Fruit fly (Drosophila melanogaster) whole organism, embryonic: ENCODE data around the gene CG3726.
A peak's percentile ranks its signal among the peaks of the same experiment; 100 is the strongest.

Experiments
- Ada2b ChIP-seq: fragments of 200-800 bp; sonication (Bioruptor generic); IDR thresholded peaks from 2 replicates; pipeline ENCODE4 v1.3.6; 2022; ENCODE audit warnings: missing biosample characterization, missing genetic modification characterization
- Antp ChIP-seq: fragments of 200-800 bp; sonication (Bioruptor generic); optimal IDR thresholded peaks from 3 replicates; lab custom pipeline; 2016; ENCODE audit warnings: missing biosample characterization, missing genetic modification characterization
- CG10543 ChIP-seq: fragments of 200-800 bp; sonication (Bioruptor generic); optimal IDR thresholded peaks from 3 replicates; lab custom pipeline; 2017; ENCODE audit warnings: missing biosample characterization, mild to moderate bottlenecking, missing genetic modification characterization, moderate library complexity
- CG10959 ChIP-seq: fragments of 200-800 bp; sonication (Bioruptor generic); IDR thresholded peaks from 2 replicates; pipeline ENCODE4 v1.3.6; 2022; ENCODE audit warnings: missing biosample characterization, missing genetic modification characterization
- CG11398 ChIP-seq: fragments of 200-800 bp; sonication (Bioruptor generic); optimal IDR thresholded peaks from 2 replicates; lab custom pipeline; 2016; ENCODE audit warnings: missing biosample characterization, missing genetic modification characterization
- CG11695 ChIP-seq: fragments of 200-800 bp; sonication (Bioruptor generic); IDR thresholded peaks from 3 replicates; pipeline ENCODE4 v1.3.6; 2022; ENCODE audit warnings: missing biosample characterization, missing genetic modification characterization
- CG12155 ChIP-seq: fragments of 200-800 bp; sonication (Bioruptor generic); optimal IDR thresholded peaks from 3 replicates; lab custom pipeline; 2016; ENCODE audit warnings: missing biosample characterization, missing genetic modification characterization
- CG12219 ChIP-seq: fragments of 200-800 bp; sonication (Bioruptor generic); optimal IDR thresholded peaks from 3 replicates; lab custom pipeline; 2018; ENCODE audit warnings: missing biosample characterization, mild to moderate bottlenecking, missing genetic modification characterization
- CG13624 ChIP-seq: fragments of 200-800 bp; sonication (Bioruptor generic); optimal IDR thresholded peaks from 2 replicates; lab custom pipeline; 2016; ENCODE audit warnings: missing biosample characterization, missing genetic modification characterization
- CG15011 ChIP-seq: fragments of 200-800 bp; sonication (Bioruptor generic); optimal IDR thresholded peaks from 3 replicates; lab custom pipeline; 2018; ENCODE audit warnings: missing biosample characterization, mild to moderate bottlenecking, missing genetic modification characterization
- CG1529 ChIP-seq: fragments of 200-800 bp; sonication (Bioruptor generic); optimal IDR thresholded peaks from 3 replicates; lab custom pipeline; 2018; ENCODE audit warnings: missing biosample characterization, missing genetic modification characterization
- CG3065 ChIP-seq: fragments of 200-800 bp; sonication (Bioruptor generic); optimal IDR thresholded peaks from 2 replicates; lab custom pipeline; 2016; ENCODE audit warnings: missing biosample characterization, missing genetic modification characterization
- CG6689 ChIP-seq: fragments of 200-800 bp; sonication (Bioruptor generic); IDR thresholded peaks from 2 replicates; pipeline ENCODE4 v1.3.6; 2022; ENCODE audit warnings: missing biosample characterization, missing genetic modification characterization
- CG8089 ChIP-seq: fragments of 200-800 bp; sonication (Bioruptor generic); optimal IDR thresholded peaks from 3 replicates; lab custom pipeline; 2016; ENCODE audit warnings: missing biosample characterization, missing genetic modification characterization
- CG8765 ChIP-seq: fragments of 200-800 bp; sonication (Bioruptor generic); IDR thresholded peaks from 2 replicates; pipeline ENCODE4 v1.3.6; 2022; ENCODE audit warnings: missing biosample characterization, missing genetic modification characterization
- CHES-1-like ChIP-seq: fragments of 200-800 bp; sonication (Bioruptor generic); optimal IDR thresholded peaks from 2 replicates; lab custom pipeline; 2016; ENCODE audit warnings: missing biosample characterization, missing genetic modification characterization
- Ets97D ChIP-seq: fragments of 200-800 bp; sonication (Bioruptor generic); optimal IDR thresholded peaks from 3 replicates; lab custom pipeline; 2016; ENCODE audit warnings: missing biosample characterization, missing genetic modification characterization
- HLH4C ChIP-seq: fragments of 200-800 bp; sonication (Bioruptor generic); IDR thresholded peaks from 3 replicates; pipeline ENCODE4 v1.3.6; 2022; ENCODE audit warnings: missing biosample characterization, missing genetic modification characterization; ENCODE audit not compliant: partially characterized antibody
- HmgZ ChIP-seq: fragments of 200-800 bp; sonication (Bioruptor generic); optimal IDR thresholded peaks from 2 replicates; lab custom pipeline; 2018; ENCODE audit warnings: missing biosample characterization, mild to moderate bottlenecking, missing genetic modification characterization
- Hmr ChIP-seq: fragments of 200-800 bp; sonication (Bioruptor generic); optimal IDR thresholded peaks from 3 replicates; lab custom pipeline; 2017; ENCODE audit warnings: mild to moderate bottlenecking, missing biosample characterization, missing genetic modification reagents, missing genetic modification characterization
- Hmx ChIP-seq: fragments of 200-800 bp; sonication (Bioruptor generic); optimal IDR thresholded peaks from 2 replicates; lab custom pipeline; 2016; ENCODE audit warnings: missing biosample characterization, missing genetic modification characterization
- Hr78 ChIP-seq, 2 experiments: fragments of 200-800 bp in 1 of 2; fragments of >200 bp in 1 of 2; sonication (Bioruptor generic) in 1 of 2; optimal IDR thresholded peaks; 2 replicates each; lab custom pipeline; 2017 to 2019; ENCODE audit warnings: missing biosample characterization in 2 of 2, missing genetic modification characterization in 2 of 2, mild to moderate bottlenecking in 1 of 2, moderate library complexity in 1 of 2
- Max ChIP-seq: fragments of 200-800 bp; sonication (Bioruptor generic); optimal IDR thresholded peaks from 2 replicates; lab custom pipeline; 2016; ENCODE audit warnings: missing biosample characterization, mild to moderate bottlenecking, missing genetic modification characterization
- Poxn ChIP-seq: fragments of 200-800 bp; sonication (Bioruptor generic); IDR thresholded peaks from 2 replicates; pipeline ENCODE4 v1.3.6; 2022; ENCODE audit warnings: missing biosample characterization, missing genetic modification characterization
- Rfx ChIP-seq: fragments of 200-800 bp; sonication (Bioruptor generic); IDR thresholded peaks from 2 replicates; pipeline ENCODE4 v1.3.6; 2022; ENCODE audit warnings: missing biosample characterization, missing genetic modification characterization
- Rx ChIP-seq: fragments of 200-800 bp; sonication (Bioruptor generic); IDR thresholded peaks from 2 replicates; pipeline ENCODE4 v1.3.6; 2022; ENCODE audit warnings: missing biosample characterization, missing genetic modification characterization
- Sin3A ChIP-seq: fragments of >200 bp; optimal IDR thresholded peaks from 2 replicates; lab custom pipeline; 2018
- Sox102F ChIP-seq: fragments of 200-800 bp; sonication (Bioruptor generic); optimal IDR thresholded peaks from 2 replicates; lab custom pipeline; 2018; ENCODE audit warnings: missing biosample characterization, mild to moderate bottlenecking, missing genetic modification characterization, moderate library complexity
- Sry-β ChIP-seq: fragments of 200-800 bp; sonication (Bioruptor generic); optimal IDR thresholded peaks from 2 replicates; lab custom pipeline; 2018; ENCODE audit warnings: missing biosample characterization, mild to moderate bottlenecking, missing genetic modification characterization, moderate library complexity
- Ssrp ChIP-seq: fragments of 200-800 bp; sonication (Bioruptor generic); optimal IDR thresholded peaks from 2 replicates; lab custom pipeline; 2018; ENCODE audit warnings: missing biosample characterization, mild to moderate bottlenecking, missing genetic modification characterization, moderate library complexity
- Xrp1 ChIP-seq: fragments of 200-800 bp; sonication (Bioruptor generic); IDR thresholded peaks from 2 replicates; pipeline ENCODE4 v1.3.6; 2022; ENCODE audit warnings: missing biosample characterization, missing genetic modification characterization
- aop ChIP-seq: fragments of 200-800 bp; sonication (Bioruptor generic); IDR thresholded peaks from 2 replicates; pipeline ENCODE4 v1.3.6; 2022; ENCODE audit warnings: missing biosample characterization, missing genetic modification characterization
- ara ChIP-seq: fragments of 200-800 bp; sonication (Bioruptor generic); IDR thresholded peaks from 2 replicates; pipeline ENCODE4 v1.3.6; 2022; ENCODE audit warnings: missing biosample characterization, missing genetic modification characterization
- ci ChIP-seq: fragments of 200-800 bp; sonication (Bioruptor generic); IDR thresholded peaks from 3 replicates; pipeline ENCODE4 v1.3.6; 2022; ENCODE audit warnings: missing biosample characterization, missing genetic modification characterization
- corto ChIP-seq: fragments of 200-800 bp; sonication (Bioruptor generic); optimal IDR thresholded peaks from 2 replicates; lab custom pipeline; 2016; ENCODE audit warnings: missing biosample characterization, mild to moderate bottlenecking, missing genetic modification characterization, moderate library complexity
- dysf ChIP-seq: fragments of 200-800 bp; sonication (Bioruptor generic); IDR thresholded peaks from 3 replicates; pipeline ENCODE4 v1.3.6; 2022; ENCODE audit warnings: missing biosample characterization, missing genetic modification characterization
- gem ChIP-seq: fragments of 200-800 bp; sonication (Bioruptor generic); optimal IDR thresholded peaks from 2 replicates; lab custom pipeline; 2019; ENCODE audit warnings: missing biosample characterization, mild to moderate bottlenecking, missing genetic modification characterization, moderate library complexity
- jigr1 ChIP-seq: fragments of 200-800 bp; sonication (Bioruptor generic); IDR thresholded peaks from 3 replicates; pipeline ENCODE4 v1.3.6; 2022; ENCODE audit warnings: missing biosample characterization, missing genetic modification characterization
- lov ChIP-seq, 2 experiments: fragments of 200-800 bp in 1 of 2; fragments of >200 bp in 1 of 2; sonication (Bioruptor generic) in 1 of 2; IDR thresholded peaks in 1 of 2; optimal IDR thresholded peaks in 1 of 2; 2 replicates in 1 of 2; 3 replicates in 1 of 2; pipeline versions ENCODE4 v1.3.6 to Lab custom; 2017 to 2022; ENCODE audit warnings: missing biosample characterization in 1 of 2, missing genetic modification characterization in 1 of 2
- mam ChIP-seq: fragments of 200-800 bp; sonication (Bioruptor generic); optimal IDR thresholded peaks from 3 replicates; lab custom pipeline; 2016; ENCODE audit warnings: missing biosample characterization, missing genetic modification characterization
- org-1 ChIP-seq: fragments of 200-800 bp; sonication (Bioruptor generic); optimal IDR thresholded peaks from 2 replicates; lab custom pipeline; 2017; ENCODE audit warnings: missing biosample characterization, missing genetic modification characterization
- pho ChIP-seq: fragments of 200-800 bp; sonication (Bioruptor generic); optimal IDR thresholded peaks from 2 replicates; lab custom pipeline; 2016; ENCODE audit warnings: missing biosample characterization, missing genetic modification characterization
- pzg ChIP-seq: fragments of 200-800 bp; sonication (Bioruptor generic); optimal IDR thresholded peaks from 3 replicates; lab custom pipeline; 2018; ENCODE audit warnings: missing biosample characterization, mild to moderate bottlenecking, missing genetic modification characterization, moderate library complexity
- sd ChIP-seq: fragments of 200-800 bp; sonication (Bioruptor generic); optimal IDR thresholded peaks from 3 replicates; lab custom pipeline; 2018; ENCODE audit warnings: missing biosample characterization, mild to moderate bottlenecking, missing genetic modification characterization, moderate library complexity
- slou ChIP-seq: fragments of 200-800 bp; sonication (Bioruptor generic); optimal IDR thresholded peaks from 3 replicates; lab custom pipeline; 2016; ENCODE audit warnings: missing biosample characterization, missing genetic modification characterization
- tgo ChIP-seq: fragments of 200-800 bp; sonication (Bioruptor generic); IDR thresholded peaks from 3 replicates; pipeline ENCODE4 v1.3.6; 2022; ENCODE audit warnings: missing biosample characterization, missing genetic modification characterization
- tio ChIP-seq: fragments of 200-800 bp; sonication (Bioruptor generic); optimal IDR thresholded peaks from 2 replicates; lab custom pipeline; 2017; ENCODE audit warnings: missing biosample characterization, missing genetic modification characterization, inconsistent platforms
- trh ChIP-seq: fragments of 200-800 bp; sonication (Bioruptor generic); optimal IDR thresholded peaks from 2 replicates; lab custom pipeline; 2016; ENCODE audit warnings: missing biosample characterization, missing genetic modification characterization
- twi ChIP-seq: fragments of 200-800 bp; optimal IDR thresholded peaks from 2 replicates; lab custom pipeline; 2019; ENCODE audit warnings: missing biosample characterization, mild to moderate bottlenecking, missing genetic modification characterization, moderate library complexity
- vvl ChIP-seq: fragments of 200-800 bp; sonication (Bioruptor generic); IDR thresholded peaks from 2 replicates; pipeline ENCODE4 v1.3.6; 2022; ENCODE audit warnings: missing biosample characterization, missing genetic modification characterization
- yki ChIP-seq: fragments of >200 bp; optimal IDR thresholded peaks from 3 replicates; lab custom pipeline; 2018

The CG3726 gene

DNA sequence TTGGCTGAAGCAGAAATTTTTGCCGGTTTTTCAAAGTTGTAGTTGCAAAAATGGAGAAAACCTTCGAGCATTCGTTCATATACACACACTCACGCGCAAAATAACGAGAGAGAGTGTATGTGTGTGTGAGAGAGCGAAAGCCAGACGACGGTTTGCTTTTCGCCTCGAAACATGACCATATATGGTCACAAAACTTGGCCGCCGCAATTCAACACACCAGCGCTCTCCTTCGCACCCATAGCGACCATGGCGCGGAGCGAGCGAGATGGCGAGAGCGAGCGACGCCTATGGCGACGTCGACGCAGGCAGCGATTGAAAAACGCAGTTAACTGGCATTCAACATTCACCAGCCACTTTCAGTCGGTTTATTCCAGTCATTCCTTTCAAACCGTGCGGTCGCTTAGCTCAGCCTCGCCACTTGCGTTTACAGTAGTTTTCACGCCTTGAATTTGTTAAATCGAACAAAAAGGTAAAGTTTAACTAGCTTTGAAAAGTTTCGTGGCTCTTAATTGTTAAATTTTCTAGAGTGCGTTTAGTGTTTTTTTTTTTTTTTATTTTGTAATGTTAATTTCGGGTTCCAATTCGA is 15.2 kb upstream of the CG3726 start (continued):
- TF ChIP-seq lov (optimal IDR thresholded peaks at IDR 0.05; lab: Kevin White, UChicago), result no peak
- TF ChIP-seq lov (GFP tag; IDR thresholded peaks at IDR 0.05; lab: Robert Waterston, UW), result no peak
- no peak; the same call in 1 of the 2 replicates for TF ChIP-seq CG10959 (GFP tag; lab: Robert Waterston, UW)
- TF ChIP-seq trh (GFP tag; lab: Kevin White, UChicago), result no peak
- no peak for TF ChIP-seq CG6689
- TF ChIP-seq Max, result peak; percentile 0
- TF ChIP-seq corto (GFP tag; lab: Kevin White, UChicago), result peak; percentile 4
- peak; percentile 73 for TF ChIP-seq CG10543 (GFP tag; lab: Kevin White, UChicago)
- TF ChIP-seq jigr1, result no peak
- TF ChIP-seq Sox102F (GFP tag; lab: Kevin White, UChicago), result no peak
- TF ChIP-seq CG8765 (GFP tag; lab: Robert Waterston, UW), result no peak
- no peak for TF ChIP-seq aop (GFP tag; lab: Robert Waterston, UW)
- TF ChIP-seq tio (GFP tag; lab: Kevin White, UChicago), result no peak
- no peak for TF ChIP-seq Hmx (GFP tag; lab: Kevin White, UChicago)
- no peak for TF ChIP-seq CG12219
- TF ChIP-seq vvl, result peak; percentile 61; the same call in 1 of the 2 replicates
- peak; percentile 63 for TF ChIP-seq CG13624 (GFP tag; lab: Kevin White, UChicago)
- peak; percentile 29; the same call in 1 of the 2 replicates for TF ChIP-seq ara (GFP tag; lab: Robert Waterston, UW)
- no peak for TF ChIP-seq yki (lab: Kevin White, UChicago)
- peak; percentile 36 for TF ChIP-seq gem
- peak; percentile 38 for TF ChIP-seq CG12155 (GFP tag; lab: Kevin White, UChicago)
- TF ChIP-seq CG11398 (GFP tag; lab: Kevin White, UChicago), result peak; percentile 60
- no peak for TF ChIP-seq CG1529 (GFP tag; lab: Kevin White, UChicago)
- TF ChIP-seq CG11695 (GFP tag; lab: Robert Waterston, UW), result no peak; the same call in 2 of the 3 replicates
- no peak for TF ChIP-seq Ssrp
- TF ChIP-seq pho (GFP tag; lab: Kevin White, UChicago), result no peak
- no peak for TF ChIP-seq tgo (GFP tag; lab: Robert Waterston, UW)
- no peak for TF ChIP-seq Rx (GFP tag; lab: Robert Waterston, UW)
- TF ChIP-seq Sin3A (lab: Kevin White, UChicago), result no peak
- TF ChIP-seq HmgZ (tag; lab: Kevin White, UChicago), result peak; percentile 23
- no peak for TF ChIP-seq HLH4C (GFP tag; lab: Robert Waterston, UW)
- peak; percentile 70 for TF ChIP-seq ci
- TF ChIP-seq Xrp1 (GFP tag; lab: Robert Waterston, UW), result peak; percentile 34; the same call in 1 of the 2 replicates
- no peak for TF ChIP-seq CG15011 (GFP tag; lab: Kevin White, UChicago)
- TF ChIP-seq Ada2b (GFP tag; lab: Robert Waterston, UW), result no peak; the same call in 1 of the 2 replicates
- TF ChIP-seq Ets97D (GFP tag; lab: Kevin White, UChicago), result no peak
- TF ChIP-seq Antp (GFP tag; lab: Kevin White, UChicago), result peak; percentile 25
- TF ChIP-seq CHES-1-like (GFP tag; lab: Kevin White, UChicago), result no peak
- TF ChIP-seq Hr78 (GFP tag; optimal IDR thresholded peaks at IDR 0.05; lab: Kevin White, UChicago), result no peak
- TF ChIP-seq Poxn (GFP tag; lab: Robert Waterston, UW), result no peak
- TF ChIP-seq twi (tag; lab: Kevin White, UChicago), result no peak
- no peak for TF ChIP-seq Sry-β (GFP tag; lab: Kevin White, UChicago)
- TF ChIP-seq pzg (GFP tag; lab: Kevin White, UChicago), result peak; percentile 7
- peak; percentile 44; the same call in 1 of the 2 replicates for TF ChIP-seq Rfx (GFP tag; lab: Robert Waterston, UW)
- peak; percentile 43 for TF ChIP-seq CG8089 (GFP tag; lab: Kevin White, UChicago)
- TF ChIP-seq mam (GFP tag; lab: Kevin White, UChicago), result peak; percentile 19
- TF ChIP-seq sd, result peak; percentile 74
- no peak for TF ChIP-seq slou
- no peak for TF ChIP-seq CG3065 (GFP tag; lab: Kevin White, UChicago)
- TF ChIP-seq dysf (GFP tag; lab: Robert Waterston, UW), result no peak
- peak; percentile 63 for TF ChIP-seq Hmr (GFP tag; lab: Kevin White, UChicago)
- no peak for TF ChIP-seq org-1 (GFP tag; lab: Kevin White, UChicago)
